Fruit fly (Drosophila melanogaster): ENCODE measurements around the gene CG3168.

Gene CG3168

dm6 chrX:6705059-6705802, 34.6 kb downstream of the CG3168 start (continued):
- TF ChIP-seq schlank (tag; optimal IDR thresholded peaks at IDR 0.05) = no peak
- TF ChIP-seq CG10543 (GFP tag; optimal IDR thresholded peaks at IDR 0.05) = no peak
- no peak for TF ChIP-seq Fer2 (tag; optimal IDR thresholded peaks at IDR 0.05)
- no peak for TF ChIP-seq CG3407 (GFP tag; optimal IDR thresholded peaks at IDR 0.05)
- TF ChIP-seq CG6791 (GFP tag; IDR thresholded peaks at IDR 0.05; ENCODE audit: partially characterized antibody) = no peak
- no peak for TF ChIP-seq ara (GFP tag; IDR thresholded peaks at IDR 0.05)
- TF ChIP-seq lmd (GFP tag; IDR thresholded peaks at IDR 0.05) = 0 out of 2 replicates have a peak, but pooled peaks have one; percentile 4
- no peak for TF ChIP-seq run (tag; optimal IDR thresholded peaks at IDR 0.05)
- TF ChIP-seq CG17829 (tag; optimal IDR thresholded peaks at IDR 0.05) = no peak
- TF ChIP-seq CG4360 (GFP tag; IDR thresholded peaks at IDR 0.05) = no peak
- TF ChIP-seq Oli (tag; optimal IDR thresholded peaks at IDR 0.05) = peak; percentile 5
- TF ChIP-seq grn (GFP tag; optimal IDR thresholded peaks at IDR 0.05) = peak; percentile 52
- TF ChIP-seq GATAe (GFP tag; conservative IDR thresholded peaks at IDR 0.05) = no peak
- no peak for TF ChIP-seq amos (GFP tag; IDR thresholded peaks at IDR 0.05; ENCODE audit: partially characterized antibody)
- TF ChIP-seq zen2 (GFP tag; IDR thresholded peaks at IDR 0.05; ENCODE audit: partially characterized antibody) = no peak
- TF ChIP-seq btn (GFP tag; optimal IDR thresholded peaks at IDR 0.05) = no peak
- TF ChIP-seq CG2889 (GFP tag; IDR thresholded peaks at IDR 0.05) = no peak
- no peak for TF ChIP-seq Mad (GFP tag; optimal IDR thresholded peaks at IDR 0.05)
- no peak for TF ChIP-seq CG11093 (GFP tag; IDR thresholded peaks at IDR 0.05)
- no peak for TF ChIP-seq eyg (GFP tag; optimal IDR thresholded peaks at IDR 0.05)
- no peak for TF ChIP-seq CG1529 (GFP tag; optimal IDR thresholded peaks at IDR 0.05)
- TF ChIP-seq br (optimal IDR thresholded peaks at IDR 0.05) = no peak
- TF ChIP-seq CG1832 (GFP tag; optimal IDR thresholded peaks at IDR 0.05) = no peak
- no peak for TF ChIP-seq CG3281 (GFP tag; optimal IDR thresholded peaks at IDR 0.05)
- peak; percentile 63 for TF ChIP-seq exex (tag; optimal IDR thresholded peaks at IDR 0.05)
- no peak for TF ChIP-seq CG9215 (GFP tag; IDR thresholded peaks at IDR 0.05)
- TF ChIP-seq CG6654 (GFP tag; optimal IDR thresholded peaks at IDR 0.05) = no peak
- TF ChIP-seq dmrt99B (tag; optimal IDR thresholded peaks at IDR 0.05) = peak; percentile 10
- TF ChIP-seq Hr51 (GFP tag; optimal IDR thresholded peaks at IDR 0.05) = peak in 1 of 2 experiments; percentile 23
- TF ChIP-seq CG11696 (GFP tag; IDR thresholded peaks at IDR 0.05) = no peak
- TF ChIP-seq CG10209 (GFP tag; optimal IDR thresholded peaks at IDR 0.05) = no peak
- TF ChIP-seq Atf6 (GFP tag; IDR thresholded peaks at IDR 0.05) = no peak
- TF ChIP-seq dpn (GFP tag; optimal IDR thresholded peaks at IDR 0.05) = no peak
- TF ChIP-seq CG3847 (GFP tag; IDR thresholded peaks at IDR 0.05) = no peak
- no peak for TF ChIP-seq zf30C (GFP tag; optimal IDR thresholded peaks at IDR 0.05)
- TF ChIP-seq CG30431 (GFP tag; optimal IDR thresholded peaks at IDR 0.05) = no peak
- TF ChIP-seq ftz-f1 (GFP tag; optimal IDR thresholded peaks at IDR 0.05) = no peak
- TF ChIP-seq sens-2 (GFP tag; IDR thresholded peaks at IDR 0.05) = no peak
- no peak for TF ChIP-seq MTF-1 (GFP tag; optimal IDR thresholded peaks at IDR 0.05; ENCODE audit: borderline replicate concordance)
- peak; percentile 19 for TF ChIP-seq phol (tag; optimal IDR thresholded peaks at IDR 0.05)
- no peak for TF ChIP-seq CG10462 (GFP tag; optimal IDR thresholded peaks at IDR 0.05)
- TF ChIP-seq hbn (GFP tag; IDR thresholded peaks at IDR 0.05; ENCODE audit: partially characterized antibody) = no peak
- TF ChIP-seq Stat92E (GFP tag; optimal IDR thresholded peaks at IDR 0.05) = no peak
- TF ChIP-seq Fer3 (tag; optimal IDR thresholded peaks at IDR 0.05) = no peak
- TF ChIP-seq Scr (GFP tag; IDR thresholded peaks at IDR 0.05; ENCODE audit: partially characterized antibody) = no peak
- peak; percentile 40; the same call in 1 of the 3 replicates for TF ChIP-seq ci (GFP tag; IDR thresholded peaks at IDR 0.05)
- TF ChIP-seq CG15073 (GFP tag; optimal IDR thresholded peaks at IDR 0.05) = no peak
- no peak for TF ChIP-seq Mes4 (GFP tag; optimal IDR thresholded peaks at IDR 0.05)
- peak; percentile 40 for TF ChIP-seq CG5180 (GFP tag; optimal IDR thresholded peaks at IDR 0.05)

All from whole organism, embryonic.